Fruit fly (Drosophila melanogaster): ENCODE measurements around the gene CG43330.
A peak's percentile ranks its signal among the peaks of the same experiment; 100 is the strongest.

CG43330 gene

DNA sequence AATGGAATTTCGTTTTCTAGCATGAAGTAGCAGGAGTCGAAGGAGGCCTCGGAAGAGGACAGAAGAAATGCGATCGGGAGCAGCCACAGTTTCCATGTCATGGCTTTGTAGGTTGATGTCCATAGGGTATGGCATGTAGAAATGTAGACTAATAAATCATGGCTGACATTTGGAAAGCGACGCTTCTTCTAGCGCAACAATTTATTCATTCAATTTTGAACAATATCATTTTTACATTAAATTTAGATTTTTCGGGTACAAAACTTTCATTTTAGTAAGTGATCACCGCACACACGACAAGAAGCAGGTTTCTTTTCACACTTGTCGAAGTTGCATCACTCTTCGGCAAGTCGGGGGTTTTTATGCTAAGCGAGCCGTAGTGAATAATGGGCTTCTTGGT lies at the start of gene CG43330:
Gene CG43330 (minus strand): TSS at position 101 of the 400 bp plus-strand sequence.
- TF ChIP-seq noc (tag; optimal IDR thresholded peaks at IDR 0.05) = no peak

DNA sequence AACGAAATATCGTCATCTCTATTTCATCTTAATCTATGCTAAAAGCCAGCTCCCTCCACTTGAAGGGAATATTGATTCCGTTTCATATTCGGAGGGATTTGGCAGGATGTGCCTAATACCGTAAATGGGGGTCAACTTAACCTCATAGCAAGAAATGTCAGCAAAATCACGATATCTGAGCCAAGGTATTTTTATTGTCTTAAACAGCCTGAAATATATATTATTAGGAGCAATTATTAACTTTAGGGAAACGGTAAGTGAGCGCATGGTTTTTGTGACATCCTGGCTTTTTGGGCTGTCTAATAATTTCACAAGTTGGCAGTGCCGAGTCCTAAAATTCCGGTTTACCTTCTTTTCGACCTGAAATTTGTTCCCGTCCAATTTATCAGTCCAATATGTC lies 45.7 kb upstream of the CG43330 start, which contains the start of gene Trxr2:
Gene Trxr2 (plus strand): TSS at position 301 of the 400 bp plus-strand sequence.
- no peak for TF ChIP-seq noc (tag; optimal IDR thresholded peaks at IDR 0.05)

DNA sequence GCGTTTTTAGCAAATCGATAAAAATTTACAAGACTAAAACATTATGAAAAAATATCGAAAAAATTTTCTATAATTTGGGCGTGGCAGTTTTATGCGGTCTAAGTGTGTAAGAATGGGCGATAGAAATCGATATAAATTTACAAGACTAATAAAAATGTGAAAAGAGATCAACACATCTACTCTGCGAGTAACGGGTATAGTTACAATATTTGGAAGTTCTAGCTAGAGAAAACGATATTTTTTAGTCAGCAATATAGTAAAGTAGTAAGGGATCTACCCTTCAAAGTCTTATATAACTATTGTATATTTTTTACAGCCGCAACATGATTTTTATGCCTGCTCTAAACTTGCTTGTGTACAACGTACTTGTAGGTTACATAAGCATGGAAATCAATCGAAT lies 43.9 kb upstream of the CG43330 start, which contains the start of gene CG11404:
Gene CG11404 (plus strand): TSS at position 301 of the 400 bp plus-strand sequence.
- TF ChIP-seq noc (tag; optimal IDR thresholded peaks at IDR 0.05) = no peak

DNA sequence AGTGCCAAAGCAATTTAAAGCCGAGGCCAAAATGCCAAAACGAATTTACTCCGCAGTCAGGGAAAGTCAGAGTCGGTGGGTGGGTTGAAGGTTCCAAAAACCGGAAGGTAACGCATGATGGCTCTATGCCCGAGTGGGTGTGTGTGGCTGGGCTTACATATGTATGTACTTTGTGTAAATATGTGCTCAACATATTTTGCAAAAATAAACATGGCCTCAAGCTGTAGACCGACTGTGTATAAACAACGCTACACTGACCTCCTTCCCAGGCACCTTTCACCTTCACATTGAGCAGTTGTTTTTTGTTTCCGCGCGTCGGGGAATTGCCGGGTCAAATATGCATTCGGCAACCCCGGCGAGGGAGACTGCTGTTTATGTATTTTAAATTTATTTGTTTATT lies 15.8 kb upstream of the CG43330 start:
- TF ChIP-seq noc (tag; optimal IDR thresholded peaks at IDR 0.05) = no peak

DNA sequence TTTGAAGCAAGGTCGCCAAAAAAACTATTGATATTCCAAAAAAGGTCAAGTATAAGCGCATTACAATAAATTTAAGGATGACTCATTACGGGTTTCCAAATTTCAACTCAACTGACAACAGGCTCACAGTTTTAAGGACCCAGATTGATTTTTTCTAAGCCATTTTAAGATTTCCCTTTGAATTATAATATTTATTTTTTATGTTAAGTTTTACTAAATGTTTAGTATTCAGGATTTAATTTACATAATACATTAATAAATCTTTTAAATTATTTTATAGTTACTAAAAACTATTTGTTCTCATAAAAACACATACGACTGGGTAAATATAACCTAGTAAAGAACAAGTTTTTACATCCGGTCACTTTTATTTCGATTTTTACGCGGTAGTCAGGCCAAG lies 895 bp upstream of the CG43330 start, which contains the start of gene CG43329:
Gene CG43329 (minus strand): TSS at position 101 of the 400 bp plus-strand sequence.
- no peak for TF ChIP-seq noc (tag; optimal IDR thresholded peaks at IDR 0.05)

DNA sequence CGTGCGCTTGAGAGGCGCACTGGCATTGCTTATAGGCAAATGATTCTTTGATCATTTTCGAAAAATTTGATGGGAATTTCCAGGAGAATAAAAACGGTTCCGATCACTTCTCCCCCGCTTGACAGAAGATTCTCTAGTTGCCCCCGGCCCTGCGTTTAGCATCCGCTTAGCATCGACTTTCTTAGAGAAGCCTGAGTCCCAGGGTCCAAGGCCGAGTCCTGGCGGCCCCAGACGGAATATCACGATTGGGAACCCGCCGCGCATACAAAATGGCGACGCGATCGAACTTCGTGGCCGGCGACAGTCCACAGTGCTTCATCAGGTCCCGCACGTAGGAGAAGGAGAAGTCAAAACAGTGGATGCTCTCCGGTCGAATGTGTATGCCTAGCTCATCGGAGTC lies 493 bp downstream of the CG43330 start, which contains the start of gene CG43331:
Gene CG43331 (minus strand): TSS at position 101 of the 400 bp plus-strand sequence.
- no peak for TF ChIP-seq noc (tag; optimal IDR thresholded peaks at IDR 0.05)

DNA sequence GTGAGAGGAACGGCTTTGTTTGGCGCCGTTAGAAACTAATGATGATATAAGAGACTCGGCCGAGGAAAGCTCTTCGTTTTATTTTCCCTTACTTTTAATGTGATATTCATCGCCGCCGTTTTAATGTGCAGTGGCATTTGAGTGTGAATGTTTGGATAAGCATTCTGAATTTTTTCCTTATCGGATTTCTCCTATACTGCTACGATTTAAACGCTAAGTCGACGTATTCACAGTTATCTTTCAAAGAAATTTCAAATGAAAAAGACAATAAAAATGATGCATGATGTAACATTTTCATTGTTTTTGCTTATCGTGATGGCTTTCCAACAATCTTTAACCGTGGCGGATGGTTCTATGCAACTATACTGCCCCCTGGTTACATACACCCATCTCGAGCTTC lies 2.9 kb downstream of the CG43330 start, which contains the start of gene CG43312:
Gene CG43312 (plus strand): TSS at position 301 of the 400 bp plus-strand sequence.
- TF ChIP-seq noc (tag; optimal IDR thresholded peaks at IDR 0.05) = no peak

DNA sequence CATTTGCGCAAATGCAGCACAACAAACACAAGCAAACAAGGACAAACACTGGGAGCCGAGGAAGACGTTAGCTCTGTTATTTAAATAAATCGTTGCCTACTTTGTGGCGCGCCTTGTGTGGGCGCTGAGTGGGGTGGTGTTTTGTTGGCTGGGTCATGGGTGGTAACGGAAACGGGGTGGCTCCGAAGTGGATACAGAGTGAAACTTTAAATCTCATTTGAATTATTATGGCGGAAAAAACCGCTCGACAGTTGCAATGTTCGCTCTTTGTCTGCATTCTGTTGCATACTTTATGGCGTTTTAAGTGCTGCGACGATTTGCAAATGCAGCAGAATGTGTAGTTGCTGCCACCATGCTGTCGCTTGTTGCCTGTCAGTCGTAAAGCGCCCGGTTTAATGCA lies 6.6 kb downstream of the CG43330 start:
- TF ChIP-seq noc (tag; optimal IDR thresholded peaks at IDR 0.05) = no peak

DNA sequence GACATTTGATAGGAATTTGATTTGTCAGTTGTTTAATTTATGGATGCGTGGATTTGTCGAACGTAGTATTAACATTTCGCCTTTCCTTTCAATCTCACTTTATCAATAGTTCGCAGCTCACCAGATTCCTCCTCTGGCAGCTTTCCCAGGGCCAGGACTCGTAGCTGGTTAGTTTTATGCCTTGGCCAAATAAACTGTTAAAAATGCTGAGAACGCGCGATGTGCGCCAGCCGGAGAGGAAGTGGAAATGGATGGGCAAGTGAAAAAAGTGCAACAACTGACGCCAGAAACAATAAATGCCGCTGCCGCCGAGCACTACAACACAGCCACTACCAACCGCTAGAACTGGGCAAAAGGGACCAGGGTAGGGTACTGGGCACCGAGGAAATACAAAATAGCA lies 20.8 kb downstream of the CG43330 start:
- no peak for TF ChIP-seq noc (tag; optimal IDR thresholded peaks at IDR 0.05)

DNA sequence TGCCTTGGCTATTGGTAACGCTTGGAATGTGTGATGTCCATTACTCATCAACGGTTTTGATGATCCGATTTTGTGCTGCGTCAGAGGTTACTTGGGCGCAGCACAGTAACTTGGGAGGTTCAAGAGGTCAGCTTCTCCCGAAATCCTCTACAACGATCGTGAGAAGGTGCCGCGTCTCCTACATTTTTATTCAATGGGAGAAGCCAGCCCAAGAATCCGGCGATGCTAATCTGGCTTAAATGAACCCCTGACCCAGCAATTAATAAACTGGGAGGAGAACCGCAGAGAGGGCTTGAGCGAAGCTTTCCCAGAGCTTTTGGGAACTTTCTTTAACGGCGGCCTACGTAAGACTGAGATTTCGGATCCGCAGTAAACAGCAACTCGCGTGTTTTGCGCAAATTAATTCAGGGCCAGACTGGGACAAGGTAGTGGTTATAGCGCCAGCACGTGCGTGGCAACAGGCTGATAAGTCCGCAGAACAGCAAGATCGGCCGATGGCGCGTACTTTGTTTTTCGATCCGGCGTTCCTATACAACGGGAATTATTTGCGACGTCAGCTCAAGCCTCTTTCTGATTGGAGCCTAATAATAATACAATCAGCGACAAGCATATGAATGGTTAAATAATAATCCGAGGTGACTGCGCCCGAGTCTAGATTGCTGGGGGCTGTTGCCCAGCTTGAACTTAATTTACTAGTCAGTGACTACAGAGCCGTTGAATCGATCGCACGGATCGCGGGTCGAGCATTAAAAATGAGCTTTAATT lies 30.0 kb downstream of the CG43330 start, which contains the start of gene CG11425:
Gene CG11425 (plus strand): TSS at position 715 of the 765 bp plus-strand sequence.
- TF ChIP-seq noc (tag; optimal IDR thresholded peaks at IDR 0.05) = no peak

DNA sequence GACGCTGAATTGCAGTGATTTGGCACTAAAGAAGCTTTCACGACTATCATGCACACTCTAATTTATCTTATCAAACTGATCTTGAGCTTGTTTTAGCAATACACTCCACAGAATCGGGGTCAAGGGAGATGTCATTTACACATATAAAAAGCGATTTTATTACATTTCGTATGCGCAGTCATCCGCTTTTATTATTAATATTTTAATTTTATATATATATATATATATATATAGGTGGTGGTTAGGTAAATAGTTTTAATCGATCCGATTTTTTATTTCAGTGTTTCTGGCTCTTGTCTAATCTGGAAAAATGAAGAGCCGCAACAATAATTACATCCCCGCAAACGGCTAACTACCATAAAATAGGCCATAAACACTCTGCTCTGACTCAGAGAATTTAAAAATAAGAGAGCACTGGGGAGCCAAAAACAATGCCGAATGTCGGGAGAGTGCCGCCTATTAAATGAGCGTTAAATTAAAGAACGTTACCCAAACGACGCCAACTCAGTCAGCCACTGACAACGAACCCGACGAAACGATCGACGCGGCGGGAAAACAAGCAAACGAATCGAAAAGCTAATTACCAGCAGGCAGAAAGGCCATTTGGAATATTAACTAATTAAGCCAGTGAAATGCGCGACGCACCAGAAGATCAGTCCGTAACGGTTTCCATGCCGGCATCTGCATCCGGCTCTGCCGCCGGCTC lies 32.5 kb downstream of the CG43330 start:
- TF ChIP-seq noc (tag; optimal IDR thresholded peaks at IDR 0.05) = peak; percentile 85

DNA sequence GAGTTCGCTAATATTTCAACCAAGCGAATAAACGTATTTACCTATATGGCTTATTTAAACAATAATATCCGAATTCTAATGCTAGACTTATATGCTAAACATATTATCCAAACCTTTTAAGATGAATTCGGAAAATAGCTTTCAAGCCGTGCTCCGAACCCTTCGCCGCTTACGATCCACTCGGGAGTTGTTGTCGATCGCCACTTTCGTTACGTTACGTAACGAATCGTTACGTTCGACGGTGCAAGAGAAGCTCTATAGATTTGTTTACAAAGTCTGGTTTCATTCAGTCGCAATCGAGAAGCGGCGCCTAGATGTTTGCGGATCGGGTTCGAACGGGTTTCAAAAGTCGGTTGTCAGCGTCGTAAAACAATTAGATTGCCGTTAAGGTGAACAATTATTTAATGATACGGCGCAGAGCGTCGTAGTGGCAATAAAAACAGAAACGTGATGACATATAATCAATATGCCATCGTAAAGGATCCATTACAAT lies 33.9 kb downstream of the CG43330 start, which contains the start of gene CG11426:
Gene CG11426 (plus strand): TSS at position 258 of the 493 bp plus-strand sequence.
- TF ChIP-seq noc (tag; optimal IDR thresholded peaks at IDR 0.05) = no peak

DNA sequence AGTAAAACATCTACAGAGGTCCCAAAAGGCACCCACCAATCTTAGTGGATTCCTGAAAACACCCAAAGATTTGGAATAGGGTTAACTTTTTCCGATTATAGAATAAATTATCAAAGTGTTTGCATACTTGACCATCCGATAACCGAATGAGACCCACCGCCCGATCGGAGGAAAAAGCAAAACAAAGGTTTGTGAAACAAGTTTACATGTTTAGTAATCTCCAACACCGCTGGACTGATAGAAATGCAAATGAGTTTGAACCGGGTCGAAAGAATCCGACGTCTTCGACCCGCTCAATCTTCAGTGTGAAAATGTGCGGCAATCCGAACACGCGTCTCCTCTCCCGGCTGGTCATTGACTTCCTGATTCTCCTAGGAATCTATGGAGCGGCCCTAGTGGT lies 35.7 kb downstream of the CG43330 start, which contains the start of gene CG11437:
Gene CG11437 (plus strand): TSS at position 301 of the 400 bp plus-strand sequence.
- TF ChIP-seq noc (tag; optimal IDR thresholded peaks at IDR 0.05) = no peak

DNA sequence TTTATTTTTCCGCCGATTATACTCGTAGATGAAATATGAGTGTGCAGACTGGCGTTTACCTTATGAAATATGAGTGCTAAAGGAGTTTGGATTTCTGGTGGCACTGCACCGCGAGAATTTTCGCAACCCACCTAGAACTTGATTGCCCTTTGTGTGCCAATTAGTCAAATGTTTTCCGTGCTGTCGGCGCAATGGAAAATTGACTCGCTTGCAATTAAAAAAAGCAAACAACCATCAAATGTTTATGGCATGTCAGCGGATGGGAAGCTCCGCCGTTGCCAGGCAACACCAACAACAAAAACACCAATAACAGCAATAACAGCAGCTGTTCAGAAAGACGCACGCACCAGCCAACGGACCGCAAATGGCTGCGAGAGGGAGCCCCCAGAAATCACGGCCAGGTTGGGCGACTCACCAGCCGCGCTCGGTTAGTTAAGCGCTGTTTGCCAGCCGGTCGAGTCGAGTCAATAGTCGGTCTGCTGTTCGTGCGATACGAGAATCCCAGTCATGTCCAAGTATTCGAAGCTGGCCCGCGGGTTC lies 37.8 kb downstream of the CG43330 start:
- no peak for TF ChIP-seq noc (tag; optimal IDR thresholded peaks at IDR 0.05)

DNA sequence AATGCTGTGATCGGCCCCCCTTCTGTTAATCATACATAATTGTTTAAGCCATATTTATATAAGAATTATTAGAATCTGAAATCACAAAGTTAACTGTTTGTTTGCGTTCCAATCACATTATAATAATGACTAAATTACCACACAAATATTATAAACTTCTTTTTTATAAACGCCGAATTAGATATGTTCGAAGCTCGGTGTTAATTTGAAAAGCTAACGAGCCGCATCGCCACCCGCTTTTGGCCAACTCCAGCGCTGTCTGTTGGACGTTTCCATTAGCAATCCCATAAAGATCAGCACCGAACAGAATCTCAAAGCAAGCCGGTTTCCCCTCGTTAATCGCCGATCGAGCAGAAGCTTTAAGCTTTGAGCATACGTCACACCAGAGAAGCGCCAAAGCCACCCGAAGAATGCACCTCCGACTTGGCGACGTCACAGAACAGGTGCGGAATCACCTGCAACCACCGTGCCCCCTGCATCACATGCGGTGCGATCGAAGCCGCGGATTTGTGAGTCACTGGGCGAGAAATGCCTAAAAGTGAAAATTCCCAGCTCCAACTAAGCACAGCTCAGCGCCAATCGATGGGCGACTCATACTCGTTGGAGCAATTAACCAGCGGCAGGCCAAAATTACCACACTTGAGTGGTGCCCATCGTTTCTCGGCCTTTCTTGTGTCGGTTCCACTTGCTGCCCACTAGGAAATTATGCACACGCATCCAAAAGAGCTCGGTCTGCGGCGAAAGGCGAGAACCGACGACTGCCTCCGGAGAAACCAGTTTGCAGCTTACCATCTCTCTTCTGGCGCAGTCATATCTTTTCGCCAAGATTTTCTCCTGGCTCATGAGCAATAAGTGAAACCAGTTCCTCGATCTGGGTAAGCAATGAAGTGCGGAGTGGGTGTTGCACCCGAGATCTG lies 38.5 kb downstream of the CG43330 start, which contains the start of gene CG11438:
Gene CG11438 (plus strand): TSS at position 134 of the 917 bp plus-strand sequence.
- no peak for TF ChIP-seq noc (tag; optimal IDR thresholded peaks at IDR 0.05)
